Worm (Caenorhabditis elegans): ENCODE data around the gene cht-6.

The cht-6 gene

ce11 chrV:6414985-6415384 is at the start of gene cht-6:
cht-6 (plus strand) TSS chrV:6414993.
- no peak for TF ChIP-seq sea-1 (GFP tag; conservative IDR thresholded peaks at IDR 0.05)
- no peak for TF ChIP-seq ceh-13 (GFP tag; optimal IDR thresholded peaks at IDR 0.05)
- no peak for TF ChIP-seq pes-1 (GFP tag; IDR thresholded peaks at IDR 0.05)
- TF ChIP-seq tra-4 (tag; optimal IDR thresholded peaks at IDR 0.05) = no peak
- TF ChIP-seq flt-1 (GFP tag; IDR thresholded peaks at IDR 0.05) = no peak

ce11 chrV:6365597-6365996 is 49.2 kb upstream of the cht-6 start, which contains the start of gene cest-33:
cest-33 (minus strand) TSS chrV:6365671.
- TF ChIP-seq ets-7 (tag; optimal IDR thresholded peaks at IDR 0.05) = no peak
- no peak for TF ChIP-seq B0310.2 (tag; optimal IDR thresholded peaks at IDR 0.05)
- no peak for TF ChIP-seq sea-1 (GFP tag; conservative IDR thresholded peaks at IDR 0.05)

- no peak for TF ChIP-seq hmbx-1 (tag; optimal IDR thresholded peaks at IDR 0.05)
- no peak for TF ChIP-seq B0310.2 (tag; optimal IDR thresholded peaks at IDR 0.05)
- TF ChIP-seq flt-1 (GFP tag; IDR thresholded peaks at IDR 0.05) = no peak
- TF ChIP-seq aly-1 (tag; optimal IDR thresholded peaks at IDR 0.05) = no peak
- no peak for TF ChIP-seq ceh-13 (GFP tag; optimal IDR thresholded peaks at IDR 0.05)
- TF ChIP-seq tra-4 (tag; optimal IDR thresholded peaks at IDR 0.05) = no peak
Measured at ce11 chrV:6368494-6368893, 46.3 kb upstream of the cht-6 start.

- TF ChIP-seq tra-4 (tag; optimal IDR thresholded peaks at IDR 0.05) (no peak), tbx-11 (GFP tag; IDR thresholded peaks at IDR 0.05) (no peak), B0310.2 (tag; optimal IDR thresholded peaks at IDR 0.05) (no peak)
Measured at ce11 chrV:6374844-6375243, 39.9 kb upstream of the cht-6 start, which contains the start of gene F13H6.5. F13H6.5 (minus strand) TSS chrV:6374944.

ce11 chrV:6385677-6386276 is 29.0 kb upstream of the cht-6 start:
- TF ChIP-seq B0310.2 (tag; optimal IDR thresholded peaks at IDR 0.05) = no peak
- TF ChIP-seq tra-4 (tag; optimal IDR thresholded peaks at IDR 0.05) = no peak
- TF ChIP-seq ceh-36 (tag; optimal IDR thresholded peaks at IDR 0.05) = no peak
- TF ChIP-seq ets-7 (tag; optimal IDR thresholded peaks at IDR 0.05) = no peak
- TF ChIP-seq tbx-37 (GFP tag; conservative IDR thresholded peaks at IDR 0.05) = no peak
- no peak for TF ChIP-seq hmg-4 (GFP tag; optimal IDR thresholded peaks at IDR 0.05)
- TF ChIP-seq ceh-13 (GFP tag; optimal IDR thresholded peaks at IDR 0.05) = no peak
- no peak for TF ChIP-seq pes-1 (GFP tag; IDR thresholded peaks at IDR 0.05)
- TF ChIP-seq scrt-1 (GFP tag; IDR thresholded peaks at IDR 0.05) = no peak
- no peak for TF ChIP-seq aly-1 (tag; optimal IDR thresholded peaks at IDR 0.05)
- no peak for TF ChIP-seq hnd-1 (tag; optimal IDR thresholded peaks at IDR 0.05)
- TF ChIP-seq tbx-11 (GFP tag; IDR thresholded peaks at IDR 0.05) = no peak
- TF ChIP-seq F13C5.2 (tag; optimal IDR thresholded peaks at IDR 0.05) = no peak
- no peak for TF ChIP-seq flt-1 (GFP tag; IDR thresholded peaks at IDR 0.05)
- no peak for TF ChIP-seq ama-1 (optimal IDR thresholded peaks at IDR 0.05)
- no peak for TF ChIP-seq hmbx-1 (tag; optimal IDR thresholded peaks at IDR 0.05)

- TF ChIP-seq ceh-13 (GFP tag; optimal IDR thresholded peaks at IDR 0.05) (no peak), tra-4 (tag; optimal IDR thresholded peaks at IDR 0.05) (no peak), ama-1 (optimal IDR thresholded peaks at IDR 0.05) (no peak), tbx-11 (GFP tag; IDR thresholded peaks at IDR 0.05) (no peak), hnd-1 (tag; optimal IDR thresholded peaks at IDR 0.05) (no peak), hmbx-1 (tag; optimal IDR thresholded peaks at IDR 0.05) (no peak), ets-7 (tag; optimal IDR thresholded peaks at IDR 0.05) (no peak), B0310.2 (tag; optimal IDR thresholded peaks at IDR 0.05) (no peak), aly-1 (tag; optimal IDR thresholded peaks at IDR 0.05) (no peak), F13C5.2 (tag; optimal IDR thresholded peaks at IDR 0.05) (no peak), scrt-1 (GFP tag; IDR thresholded peaks at IDR 0.05) (no peak), tbx-37 (GFP tag; conservative IDR thresholded peaks at IDR 0.05) (no peak), hmg-4 (GFP tag; optimal IDR thresholded peaks at IDR 0.05) (no peak), flt-1 (GFP tag; IDR thresholded peaks at IDR 0.05) (no peak), sea-1 (GFP tag; conservative IDR thresholded peaks at IDR 0.05) (no peak), pes-1 (GFP tag; IDR thresholded peaks at IDR 0.05) (no peak), ceh-36 (tag; optimal IDR thresholded peaks at IDR 0.05) (no peak)
Measured at ce11 chrV:6389634-6390033, 25.2 kb upstream of the cht-6 start, which contains the start of gene F57F4.2. F57F4.2 (minus strand) TSS chrV:6389734.

- TF ChIP-seq aly-1 (tag; optimal IDR thresholded peaks at IDR 0.05) = no peak
- TF ChIP-seq hnd-1 (tag; optimal IDR thresholded peaks at IDR 0.05) = no peak
- TF ChIP-seq ets-7 (tag; optimal IDR thresholded peaks at IDR 0.05) = no peak
- TF ChIP-seq sea-1 (GFP tag; conservative IDR thresholded peaks at IDR 0.05) = no peak
- TF ChIP-seq scrt-1 (GFP tag; IDR thresholded peaks at IDR 0.05) = no peak
- no peak for TF ChIP-seq pes-1 (GFP tag; IDR thresholded peaks at IDR 0.05)
- no peak for TF ChIP-seq hmg-4 (GFP tag; optimal IDR thresholded peaks at IDR 0.05)
- no peak for TF ChIP-seq tbx-37 (GFP tag; conservative IDR thresholded peaks at IDR 0.05)
- no peak for TF ChIP-seq ceh-36 (tag; optimal IDR thresholded peaks at IDR 0.05)
- no peak for TF ChIP-seq flt-1 (GFP tag; IDR thresholded peaks at IDR 0.05)
Measured at ce11 chrV:6390163-6390562, 24.6 kb upstream of the cht-6 start, which contains the start of gene F57F4.1. F57F4.1 (plus strand) TSS chrV:6390463.

- no peak for TF ChIP-seq ama-1 (optimal IDR thresholded peaks at IDR 0.05)
- TF ChIP-seq tbx-11 (GFP tag; IDR thresholded peaks at IDR 0.05) = no peak
- no peak for TF ChIP-seq hmbx-1 (tag; optimal IDR thresholded peaks at IDR 0.05)
- TF ChIP-seq aly-1 (tag; optimal IDR thresholded peaks at IDR 0.05) = no peak
- no peak for TF ChIP-seq sea-1 (GFP tag; conservative IDR thresholded peaks at IDR 0.05)
- TF ChIP-seq F13C5.2 (tag; optimal IDR thresholded peaks at IDR 0.05) = no peak
- TF ChIP-seq scrt-1 (GFP tag; IDR thresholded peaks at IDR 0.05) = no peak
- TF ChIP-seq B0310.2 (tag; optimal IDR thresholded peaks at IDR 0.05) = no peak
- TF ChIP-seq ets-7 (tag; optimal IDR thresholded peaks at IDR 0.05) = no peak
- TF ChIP-seq flt-1 (GFP tag; IDR thresholded peaks at IDR 0.05) = no peak
- TF ChIP-seq tra-4 (tag; optimal IDR thresholded peaks at IDR 0.05) = no peak
- TF ChIP-seq ceh-13 (GFP tag; optimal IDR thresholded peaks at IDR 0.05) = no peak
- TF ChIP-seq hmg-4 (GFP tag; optimal IDR thresholded peaks at IDR 0.05) = no peak
Measured at ce11 chrV:6398922-6399321, 15.9 kb upstream of the cht-6 start.
